Worm (Caenorhabditis elegans): ENCODE data around the gene pph-5.

Gene pph-5

DNA sequence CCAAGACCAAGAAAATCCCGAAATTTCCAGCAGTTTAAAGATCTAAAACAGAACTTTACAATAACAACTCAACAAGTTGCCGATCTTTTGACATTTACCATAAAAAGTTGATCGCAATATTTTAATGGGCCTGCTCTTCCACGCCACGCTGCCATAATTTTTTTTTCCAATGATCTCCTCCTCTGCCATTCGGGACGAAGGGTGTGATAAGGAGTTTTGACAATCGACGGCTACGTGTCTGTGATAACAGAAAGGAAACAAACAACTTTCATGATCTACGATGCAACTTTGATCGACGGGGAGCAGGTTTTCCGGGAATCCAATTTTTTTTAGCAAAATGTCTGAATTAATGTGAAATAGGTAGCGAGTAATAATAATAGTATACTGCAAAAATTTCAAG lies 16.6 kb downstream of the pph-5 start (continued):
- TF ChIP-seq F39B2.1 (GFP tag; IDR thresholded peaks at IDR 0.05) (no peak), K12H6.12 (tag; optimal IDR thresholded peaks at IDR 0.05) (no peak), atf-7 (tag; optimal IDR thresholded peaks at IDR 0.05) (no peak), akir-1 (GFP tag; optimal IDR thresholded peaks at IDR 0.05) (no peak)

DNA sequence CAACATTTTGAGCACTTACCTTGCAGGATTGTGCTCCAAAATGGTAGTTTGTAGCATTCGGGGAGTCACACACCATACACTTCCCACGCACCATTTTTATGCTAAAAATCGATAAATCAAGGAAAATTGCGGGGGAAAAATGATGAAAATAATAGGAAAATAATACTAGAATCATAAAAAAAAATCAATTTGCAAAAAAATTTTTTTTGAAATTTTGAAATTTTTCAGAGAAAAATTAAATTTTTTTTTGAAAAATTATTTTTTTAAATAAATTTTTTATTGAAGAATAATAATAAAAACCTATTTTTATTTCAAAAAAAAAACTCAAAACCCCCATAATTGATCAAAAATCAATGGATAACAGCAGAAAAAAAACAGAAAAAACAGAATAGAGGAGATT lies 21.4 kb downstream of the pph-5 start, which contains the start of gene nhr-79:
Gene nhr-79, minus strand, starts transcription at position 101 of the 400 bp plus-strand sequence.
- no peak for TF ChIP-seq C06A6.2 (GFP tag; conservative IDR thresholded peaks at IDR 0.05)
- TF ChIP-seq hlh-12 (tag; optimal IDR thresholded peaks at IDR 0.05), result no peak
- no peak for TF ChIP-seq egl-18 (GFP tag; IDR thresholded peaks at IDR 0.05)
- TF ChIP-seq nhr-27 (tag; optimal IDR thresholded peaks at IDR 0.05), result no peak
- TF ChIP-seq ccch-3 (GFP tag; optimal IDR thresholded peaks at IDR 0.05), result no peak
- no peak for TF ChIP-seq F39B2.1 (GFP tag; IDR thresholded peaks at IDR 0.05)
- TF ChIP-seq Y79H2A.3 (GFP tag; conservative IDR thresholded peaks at IDR 0.05), result no peak
- TF ChIP-seq bed-1 (GFP tag; IDR thresholded peaks at IDR 0.05), result no peak
- no peak for TF ChIP-seq rcor-1 (GFP tag; IDR thresholded peaks at IDR 0.05)
- TF ChIP-seq chd-7 (tag; optimal IDR thresholded peaks at IDR 0.05), result no peak

DNA sequence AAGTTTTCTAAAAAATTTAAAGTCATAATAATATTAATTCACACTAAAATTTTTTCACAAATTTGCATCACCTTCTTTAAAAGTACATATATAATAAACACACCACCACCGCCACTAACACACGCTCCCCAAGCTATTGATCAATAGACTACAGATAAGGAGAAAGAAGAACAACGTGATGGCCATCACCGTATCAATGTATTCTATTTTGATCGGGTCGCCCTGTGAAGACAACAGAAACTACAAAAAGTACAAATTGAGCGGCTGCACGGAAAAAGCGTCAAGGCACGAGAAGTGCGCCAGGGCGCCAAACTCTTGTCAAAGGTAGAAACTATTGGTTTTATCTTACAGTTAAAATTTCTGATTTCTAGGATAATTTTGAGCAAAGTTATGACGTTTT lies 22.0 kb downstream of the pph-5 start:
- TF ChIP-seq nhr-80 (tag; optimal IDR thresholded peaks at IDR 0.05), result peak; percentile 77
- no peak for TF ChIP-seq repo-1 (tag; optimal IDR thresholded peaks at IDR 0.05)
- no peak for TF ChIP-seq unc-130 (GFP tag; optimal IDR thresholded peaks at IDR 0.05)
- TF ChIP-seq Y53F4B.3 (GFP tag; IDR thresholded peaks at IDR 0.05), result no peak
- TF ChIP-seq F10E7.11 (tag; optimal IDR thresholded peaks at IDR 0.05), result no peak
- TF ChIP-seq let-526 (GFP tag; IDR thresholded peaks at IDR 0.05), result no peak
- peak; percentile 82 for TF ChIP-seq ztf-18 (tag; optimal IDR thresholded peaks at IDR 0.05)
- TF ChIP-seq F22D6.2 (tag; optimal IDR thresholded peaks at IDR 0.05), result peak; percentile 92
- no peak for TF ChIP-seq K11D2.4 (GFP tag; IDR thresholded peaks at IDR 0.05)
- no peak for TF ChIP-seq sea-2 (GFP tag; IDR thresholded peaks at IDR 0.05)
- no peak for TF ChIP-seq mel-28 (tag; optimal IDR thresholded peaks at IDR 0.05; ENCODE audit: borderline replicate concordance)
- no peak for TF ChIP-seq bed-1 (GFP tag; IDR thresholded peaks at IDR 0.05)
- no peak for TF ChIP-seq lin-35 (GFP tag; optimal IDR thresholded peaks at IDR 0.05)
- TF ChIP-seq B0019.2 (GFP tag; conservative IDR thresholded peaks at IDR 0.05), result no peak
- no peak for TF ChIP-seq B0035.1 (tag; optimal IDR thresholded peaks at IDR 0.05)
- TF ChIP-seq nfya-2 (GFP tag; IDR thresholded peaks at IDR 0.05), result no peak
- TF ChIP-seq F49E8.2 (tag; optimal IDR thresholded peaks at IDR 0.05; ENCODE audit: insufficient read depth), result no peak
- TF ChIP-seq rcor-1 (GFP tag; IDR thresholded peaks at IDR 0.05), result no peak
- peak; percentile 1 for TF ChIP-seq attf-5 (GFP tag; optimal IDR thresholded peaks at IDR 0.05)
- TF ChIP-seq Y95B8A.8 (GFP tag; IDR thresholded peaks at IDR 0.05), result no peak
- TF ChIP-seq dox-1 (GFP tag; IDR thresholded peaks at IDR 0.05), result no peak
- no peak for TF ChIP-seq cebp-2 (GFP tag; IDR thresholded peaks at IDR 0.05)
- TF ChIP-seq ekl-4 (GFP tag; IDR thresholded peaks at IDR 0.05), result no peak
- no peak for TF ChIP-seq B0261.1 (tag; optimal IDR thresholded peaks at IDR 0.05)
- no peak for TF ChIP-seq cebp-1 (GFP tag; IDR thresholded peaks at IDR 0.05)
- TF ChIP-seq cebp-1 (tag; optimal IDR thresholded peaks at IDR 0.05), result no peak

DNA sequence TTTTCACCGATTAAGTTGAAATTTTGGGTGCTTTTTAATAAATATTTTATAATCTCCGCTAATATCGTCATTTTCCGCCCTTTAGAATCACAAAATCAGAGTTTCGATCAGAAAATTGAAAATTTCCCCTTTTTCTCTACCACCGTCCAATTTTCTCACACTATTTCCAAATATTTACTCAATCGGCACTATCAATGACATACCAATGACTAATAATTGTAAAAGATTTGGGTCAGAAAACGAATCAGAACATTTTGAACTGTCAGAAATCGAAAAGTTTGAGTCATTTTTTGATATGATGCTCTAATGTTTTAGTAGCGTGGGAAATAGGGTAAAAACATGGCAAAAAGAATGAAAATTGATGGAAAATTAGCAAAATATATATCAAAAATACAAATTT lies 26.8 kb downstream of the pph-5 start, which contains the start of gene srr-2:
Gene srr-2, minus strand, starts transcription at position 73 of the 400 bp plus-strand sequence.
- TF ChIP-seq ceh-91 (GFP tag; IDR thresholded peaks at IDR 0.05), result no peak
- no peak for TF ChIP-seq zfh-2 (GFP tag; conservative IDR thresholded peaks at IDR 0.05)
- no peak for TF ChIP-seq F37B4.10 (GFP tag; IDR thresholded peaks at IDR 0.05)
- TF ChIP-seq F57C9.4 (tag; optimal IDR thresholded peaks at IDR 0.05), result no peak
- no peak for TF ChIP-seq hsf-1 (GFP tag; IDR thresholded peaks at IDR 0.05)
- TF ChIP-seq cebp-1 (GFP tag; IDR thresholded peaks at IDR 0.05), result no peak
- no peak for TF ChIP-seq cebp-1 (tag; optimal IDR thresholded peaks at IDR 0.05)
- TF ChIP-seq nhr-120 (GFP tag; IDR thresholded peaks at IDR 0.05), result no peak
- TF ChIP-seq K11D2.4 (GFP tag; IDR thresholded peaks at IDR 0.05), result no peak

All from whole organism, young adult.